Fruit fly (Drosophila melanogaster) whole organism, embryonic: ENCODE results near the gene CG12992.

Source experiments
- Ada2b ChIP-seq: fragments of 200-800 bp; sonication (Bioruptor generic); IDR thresholded peaks from 2 replicates; pipeline ENCODE4 v1.3.6; 2022; ENCODE audit warnings: missing biosample characterization, missing genetic modification characterization
- CG10543 ChIP-seq: fragments of 200-800 bp; sonication (Bioruptor generic); optimal IDR thresholded peaks from 3 replicates; lab custom pipeline; 2017; ENCODE audit warnings: missing biosample characterization, mild to moderate bottlenecking, missing genetic modification characterization, moderate library complexity
- CG11560 ChIP-seq: fragments of 200-800 bp; sonication (Bioruptor generic); IDR thresholded peaks from 3 replicates; pipeline ENCODE4 v1.3.6; 2022; ENCODE audit warnings: missing biosample characterization, missing genetic modification characterization
- CG12104 ChIP-seq: fragments of 200-800 bp; sonication (Bioruptor generic); optimal IDR thresholded peaks from 3 replicates; lab custom pipeline; 2016; ENCODE audit warnings: missing biosample characterization, missing genetic modification characterization
- CG12299 ChIP-seq: fragments of 200-800 bp; sonication (Bioruptor generic); optimal IDR thresholded peaks from 2 replicates; lab custom pipeline; 2018; ENCODE audit warnings: missing biosample characterization, mild to moderate bottlenecking, missing genetic modification characterization
- CG14014 ChIP-seq: fragments of 200-800 bp; sonication (Bioruptor generic); IDR thresholded peaks from 2 replicates; pipeline ENCODE4 v1.3.6; 2022; ENCODE audit warnings: missing biosample characterization, missing genetic modification characterization
- CG15696 ChIP-seq: fragments of 200-800 bp; sonication (Bioruptor generic); optimal IDR thresholded peaks from 2 replicates; lab custom pipeline; 2019; ENCODE audit warnings: missing biosample characterization, mild to moderate bottlenecking, missing genetic modification characterization, moderate library complexity
- CG16813 ChIP-seq: fragments of 200-800 bp; sonication (Bioruptor generic); IDR thresholded peaks from 3 replicates; pipeline ENCODE4 v1.3.6; 2022; ENCODE audit warnings: missing biosample characterization, missing genetic modification characterization; ENCODE audit not compliant: partially characterized antibody
- CG18764 ChIP-seq: fragments of 200-800 bp; sonication (Bioruptor generic); optimal IDR thresholded peaks from 3 replicates; lab custom pipeline; 2016; ENCODE audit warnings: missing biosample characterization, missing genetic modification characterization
- CG31224 ChIP-seq: fragments of 200-800 bp; sonication (Bioruptor generic); IDR thresholded peaks from 2 replicates; pipeline ENCODE4 v1.3.6; 2022; ENCODE audit warnings: missing biosample characterization, missing genetic modification characterization
- CG33557 ChIP-seq: fragments of 200-800 bp; sonication (Bioruptor generic); optimal IDR thresholded peaks from 2 replicates; lab custom pipeline; 2019; ENCODE audit warnings: missing biosample characterization, mild to moderate bottlenecking, missing genetic modification characterization, moderate library complexity
- CG34224 ChIP-seq: fragments of 200-800 bp; sonication (Bioruptor generic); IDR thresholded peaks from 3 replicates; pipeline ENCODE4 v1.3.6; 2022; ENCODE audit warnings: missing biosample characterization, missing genetic modification characterization; ENCODE audit not compliant: partially characterized antibody
- CG4820 ChIP-seq: fragments of 200-800 bp; sonication (Bioruptor generic); optimal IDR thresholded peaks from 3 replicates; lab custom pipeline; 2016; ENCODE audit warnings: missing biosample characterization, missing genetic modification characterization
- CG5245 ChIP-seq: fragments of 200-800 bp; sonication (Bioruptor generic); optimal IDR thresholded peaks from 3 replicates; lab custom pipeline; 2016; ENCODE audit warnings: missing biosample characterization, missing genetic modification characterization
- CG6654 ChIP-seq: fragments of 200-800 bp; sonication (Bioruptor generic); optimal IDR thresholded peaks from 2 replicates; lab custom pipeline; 2017; ENCODE audit warnings: missing biosample characterization, mild to moderate bottlenecking, missing genetic modification characterization
- CG7786 ChIP-seq: fragments of 200-800 bp; sonication (Bioruptor generic); optimal IDR thresholded peaks from 2 replicates; lab custom pipeline; 2016; ENCODE audit warnings: missing biosample characterization, missing genetic modification characterization
- CG9932 ChIP-seq: fragments of 200-800 bp; sonication (Bioruptor generic); IDR thresholded peaks from 2 replicates; pipeline ENCODE4 v1.3.6; 2022; ENCODE audit warnings: missing biosample characterization, missing genetic modification characterization
- CTCF ChIP-seq: fragments of 200-800 bp; sonication (Bioruptor generic); optimal IDR thresholded peaks from 2 replicates; lab custom pipeline; 2017; ENCODE audit warnings: missing biosample characterization, mild to moderate bottlenecking, missing genetic modification characterization, moderate library complexity
- CoRest ChIP-seq: fragments of 200-800 bp; sonication (Bioruptor generic); optimal IDR thresholded peaks from 3 replicates; lab custom pipeline; 2018; ENCODE audit warnings: missing biosample characterization, mild to moderate bottlenecking, missing genetic modification characterization, moderate library complexity
- CrebB ChIP-seq: fragments of 200-800 bp; sonication (Bioruptor generic); optimal IDR thresholded peaks from 3 replicates; lab custom pipeline; 2018; ENCODE audit warnings: missing biosample characterization, mild to moderate bottlenecking, missing genetic modification characterization
- Dad ChIP-seq: fragments of 200-800 bp; sonication (Bioruptor generic); optimal IDR thresholded peaks from 3 replicates; lab custom pipeline; 2016; ENCODE audit warnings: missing biosample characterization, missing genetic modification characterization
- Dip3 ChIP-seq: fragments of 200-800 bp; sonication (Bioruptor generic); optimal IDR thresholded peaks from 3 replicates; lab custom pipeline; 2016; ENCODE audit warnings: missing biosample characterization, missing genetic modification characterization
- Eip74EF ChIP-seq, 2 experiments: fragments of 200-800 bp in 1 of 2; fragments of >200 bp in 1 of 2; sonication (Bioruptor generic) in 1 of 2; optimal IDR thresholded peaks; 2 replicates each; lab custom pipeline; 2017 to 2019; ENCODE audit warnings: missing biosample characterization in 2 of 2, missing genetic modification characterization in 2 of 2, mild to moderate bottlenecking in 1 of 2, moderate library complexity in 1 of 2
- Ets65A ChIP-seq: fragments of 200-800 bp; sonication (Bioruptor generic); peaks from one replicate; lab custom pipeline; 2016; ENCODE audit warnings: missing biosample characterization, missing genetic modification characterization
- Ets97D ChIP-seq: fragments of 200-800 bp; sonication (Bioruptor generic); optimal IDR thresholded peaks from 3 replicates; lab custom pipeline; 2016; ENCODE audit warnings: missing biosample characterization, missing genetic modification characterization
- Hey ChIP-seq: fragments of 200-800 bp; sonication (Bioruptor generic); optimal IDR thresholded peaks from 3 replicates; lab custom pipeline; 2018; ENCODE audit warnings: missing biosample characterization, mild to moderate bottlenecking, missing genetic modification characterization
- Jarid2 ChIP-seq: fragments of 200-800 bp; sonication (Bioruptor generic); optimal IDR thresholded peaks from 3 replicates; lab custom pipeline; 2017; ENCODE audit warnings: mild to moderate bottlenecking, missing biosample characterization, missing genetic modification reagents, missing genetic modification characterization
- Kr ChIP-seq: fragments of 200-800 bp; sonication (Bioruptor generic); optimal IDR thresholded peaks from 2 replicates; lab custom pipeline; 2017; ENCODE audit warnings: missing biosample characterization, mild to moderate bottlenecking, missing genetic modification characterization
- NC2β ChIP-seq: fragments of 200-800 bp; sonication (Bioruptor generic); optimal IDR thresholded peaks from 2 replicates; lab custom pipeline; 2016; ENCODE audit warnings: missing biosample characterization, missing genetic modification characterization
- Poxn ChIP-seq: fragments of 200-800 bp; sonication (Bioruptor generic); IDR thresholded peaks from 2 replicates; pipeline ENCODE4 v1.3.6; 2022; ENCODE audit warnings: missing biosample characterization, missing genetic modification characterization
- Rx ChIP-seq: fragments of 200-800 bp; sonication (Bioruptor generic); IDR thresholded peaks from 2 replicates; pipeline ENCODE4 v1.3.6; 2022; ENCODE audit warnings: missing biosample characterization, missing genetic modification characterization
- Side ChIP-seq: fragments of 200-800 bp; sonication (Bioruptor generic); optimal IDR thresholded peaks from 2 replicates; lab custom pipeline; 2016; ENCODE audit warnings: missing biosample characterization, missing genetic modification characterization
- ash1 ChIP-seq: fragments of 200-800 bp; sonication (Bioruptor generic); optimal IDR thresholded peaks from 2 replicates; lab custom pipeline; 2018; ENCODE audit warnings: missing biosample characterization, mild to moderate bottlenecking, missing genetic modification characterization
- ato ChIP-seq: fragments of 200-800 bp; sonication (Bioruptor generic); IDR thresholded peaks from 2 replicates; pipeline ENCODE4 v1.3.6; 2022; ENCODE audit warnings: missing biosample characterization, missing genetic modification characterization; ENCODE audit not compliant: partially characterized antibody
- esg ChIP-seq: fragments of 200-800 bp; sonication (Bioruptor generic); conservative IDR thresholded peaks from 2 replicates; pipeline ENCODE4 v1.3.6; 2022; ENCODE audit warnings: missing biosample characterization, missing genetic modification characterization
- fd64A ChIP-seq: fragments of 200-800 bp; sonication (Bioruptor generic); optimal IDR thresholded peaks from 3 replicates; lab custom pipeline; 2018; ENCODE audit warnings: missing biosample characterization, mild to moderate bottlenecking, missing genetic modification characterization
- hb ChIP-seq: fragments of 200-800 bp; sonication (Bioruptor generic); IDR thresholded peaks from 3 replicates; pipeline ENCODE4 v1.3.6; 2022; ENCODE audit warnings: missing biosample characterization, missing genetic modification characterization; ENCODE audit not compliant: partially characterized antibody
- hbn ChIP-seq: fragments of 200-800 bp; sonication (Bioruptor generic); IDR thresholded peaks from 2 replicates; pipeline ENCODE4 v1.3.6; 2022; ENCODE audit warnings: missing biosample characterization, missing genetic modification characterization; ENCODE audit not compliant: partially characterized antibody
- lab ChIP-seq: fragments of 200-800 bp; sonication (Bioruptor generic); optimal IDR thresholded peaks from 3 replicates; lab custom pipeline; 2017; ENCODE audit warnings: missing biosample characterization, missing genetic modification characterization, mild to moderate bottlenecking, moderate library complexity, missing genetic modification reagents
- org-1 ChIP-seq: fragments of 200-800 bp; sonication (Bioruptor generic); optimal IDR thresholded peaks from 2 replicates; lab custom pipeline; 2017; ENCODE audit warnings: missing biosample characterization, missing genetic modification characterization
- schlank ChIP-seq: fragments of 200-800 bp; sonication (Bioruptor generic); optimal IDR thresholded peaks from 2 replicates; lab custom pipeline; 2018; ENCODE audit warnings: missing biosample characterization, mild to moderate bottlenecking, missing genetic modification characterization
- sima ChIP-seq: fragments of 200-800 bp; sonication (Bioruptor generic); optimal IDR thresholded peaks from 2 replicates; lab custom pipeline; 2016; ENCODE audit warnings: missing biosample characterization, missing genetic modification characterization
- sna ChIP-seq: fragments of 200-800 bp; sonication (Bioruptor generic); IDR thresholded peaks from 2 replicates; pipeline ENCODE4 v1.3.6; 2022; ENCODE audit warnings: missing biosample characterization, missing genetic modification characterization; ENCODE audit not compliant: partially characterized antibody
- so ChIP-seq: fragments of 200-800 bp; sonication (Bioruptor generic); IDR thresholded peaks from 3 replicates; pipeline ENCODE4 v1.3.6; 2022; ENCODE audit warnings: missing biosample characterization, missing genetic modification characterization
- sob ChIP-seq: fragments of 200-800 bp; sonication (Bioruptor generic); IDR thresholded peaks from 2 replicates; pipeline ENCODE4 v1.3.6; 2022; ENCODE audit warnings: missing biosample characterization, missing genetic modification characterization
- stwl ChIP-seq: fragments of 200-800 bp; sonication (Bioruptor generic); optimal IDR thresholded peaks from 3 replicates; lab custom pipeline; 2018; ENCODE audit warnings: missing biosample characterization, mild to moderate bottlenecking, missing genetic modification characterization, moderate library complexity
- vnd ChIP-seq: fragments of 200-800 bp; sonication (Bioruptor generic); IDR thresholded peaks from 3 replicates; pipeline ENCODE4 v1.3.6; 2022; ENCODE audit warnings: missing biosample characterization, missing genetic modification characterization; ENCODE audit not compliant: partially characterized antibody
- zen2 ChIP-seq: fragments of 200-800 bp; sonication (Bioruptor generic); IDR thresholded peaks from 3 replicates; pipeline ENCODE4 v1.3.6; 2022; ENCODE audit warnings: missing biosample characterization, missing genetic modification characterization; ENCODE audit not compliant: partially characterized antibody

CG12992 gene

dm6 chrX:17578869-17579781 is 9.5 kb upstream of the CG12992 start, which contains the start of gene Ankle2 (continued):
- TF ChIP-seq CG9932 (GFP tag; lab: Robert Waterston, UW) (peak; percentile 45; the same call in 1 of the 2 replicates), hbn (GFP tag; lab: Robert Waterston, UW) (peak; percentile 49; the same call in 1 of the 2 replicates), CG31224 (GFP tag; lab: Robert Waterston, UW) (no peak), CrebB (tag; lab: Kevin White, UChicago) (no peak), ato (GFP tag; lab: Robert Waterston, UW) (0 out of 2 replicates have a peak, but pooled peaks have one; percentile 33), lab (GFP tag; lab: Kevin White, UChicago) (no peak), fd64A (no peak), vnd (GFP tag; lab: Robert Waterston, UW) (peak; percentile 49; the same call in 1 of the 3 replicates), ash1 (GFP tag; lab: Kevin White, UChicago) (no peak), CG15696 (no peak), CG10543 (GFP tag; lab: Kevin White, UChicago) (no peak), NC2β (GFP tag; lab: Kevin White, UChicago) (no peak), Dip3 (GFP tag; lab: Kevin White, UChicago) (no peak), CG6654 (GFP tag; lab: Kevin White, UChicago) (peak; percentile 42), Dad (GFP tag; lab: Kevin White, UChicago) (no peak), Poxn (no peak), Kr (GFP tag; lab: Kevin White, UChicago) (no peak), Ada2b (GFP tag; lab: Robert Waterston, UW) (no peak), Ets97D (GFP tag; lab: Kevin White, UChicago) (peak; percentile 39), hb (GFP tag; lab: Robert Waterston, UW) (peak; percentile 49; the same call in 1 of the 3 replicates), Side (GFP tag; lab: Kevin White, UChicago) (no peak), CG16813 (GFP tag; lab: Robert Waterston, UW) (peak; percentile 66), CG5245 (GFP tag; lab: Kevin White, UChicago) (no peak), schlank (tag; lab: Kevin White, UChicago) (no peak), CTCF (GFP tag; lab: Kevin White, UChicago) (peak; percentile 23), org-1 (GFP tag; lab: Kevin White, UChicago) (no peak), esg (GFP tag; lab: Robert Waterston, UW) (no peak), CG12299 (tag; lab: Kevin White, UChicago) (no peak), CG34224 (GFP tag; lab: Robert Waterston, UW) (peak; percentile 53; the same call in 2 of the 3 replicates), sob (GFP tag; lab: Robert Waterston, UW) (0 out of 2 replicates have a peak, but pooled peaks have one; percentile 12), CG4820 (no peak), so (GFP tag; lab: Robert Waterston, UW) (no peak), Ets65A (GFP tag; lab: Kevin White, UChicago) (no peak), CG12104 (GFP tag; lab: Kevin White, UChicago) (no peak), CG33557 (no peak), sna (0 out of 2 replicates have a peak, but pooled peaks have one; percentile 24), stwl (tag; lab: Kevin White, UChicago) (peak; percentile 0), CoRest (tag; lab: Kevin White, UChicago) (no peak), sima (GFP tag; lab: Kevin White, UChicago) (no peak), Eip74EF (GFP tag; optimal IDR thresholded peaks at IDR 0.05; lab: Kevin White, UChicago) (no peak), CG14014 (GFP tag; lab: Robert Waterston, UW) (no peak), CG11560 (tag; lab: Robert Waterston, UW) (no peak), zen2 (GFP tag; lab: Robert Waterston, UW) (peak; percentile 31; the same call in 1 of the 3 replicates), CG7786 (GFP tag; lab: Kevin White, UChicago) (no peak), Jarid2 (no peak), CG18764 (GFP tag; lab: Kevin White, UChicago) (no peak), Rx (no peak), Hey (no peak)
